Fruit fly (Drosophila melanogaster): Measurements from ENCODE around the gene Mcm3.

Mcm3 gene

DNA sequence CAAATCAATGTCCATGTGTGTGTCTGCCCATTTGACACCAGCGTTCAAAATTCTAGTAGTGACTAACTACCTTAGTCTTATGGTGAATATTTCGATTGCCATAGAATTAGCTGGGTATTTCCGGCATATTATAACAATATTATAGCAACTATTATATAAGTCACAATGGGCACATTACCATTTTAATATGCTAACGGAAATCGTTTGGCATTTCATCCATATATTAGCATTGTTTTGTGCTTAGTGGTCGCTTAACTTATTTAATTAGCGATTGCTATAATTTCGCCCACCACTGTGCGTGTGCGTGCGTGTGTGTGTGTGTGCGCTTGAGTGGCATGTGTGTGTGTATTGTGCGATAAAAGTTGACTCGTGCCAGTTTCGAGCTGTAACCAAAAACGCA lies 13.1 kb downstream of the Mcm3 start (continued):
- TF ChIP-seq CG10267 (tag; optimal IDR thresholded peaks at IDR 0.05): no peak
- TF ChIP-seq CG2678 (tag; optimal IDR thresholded peaks at IDR 0.05): peak; percentile 79
- peak; percentile 27 for TF ChIP-seq Oli (tag; optimal IDR thresholded peaks at IDR 0.05)
- no peak for TF ChIP-seq danr (GFP tag; IDR thresholded peaks at IDR 0.05)
- no peak for TF ChIP-seq HLH4C (GFP tag; IDR thresholded peaks at IDR 0.05; ENCODE audit: partially characterized antibody)
- TF ChIP-seq CG10431 (GFP tag; optimal IDR thresholded peaks at IDR 0.05): no peak
- TF ChIP-seq onecut (GFP tag; IDR thresholded peaks at IDR 0.05): 0 out of 2 replicates have a peak, but pooled peaks have one; percentile 27
- no peak for TF ChIP-seq fd64A (GFP tag; optimal IDR thresholded peaks at IDR 0.05)
- TF ChIP-seq gem (tag; optimal IDR thresholded peaks at IDR 0.05): peak; percentile 67
- TF ChIP-seq ATbp (GFP tag; optimal IDR thresholded peaks at IDR 0.05): peak; percentile 37
- TF ChIP-seq CG9932 (GFP tag; IDR thresholded peaks at IDR 0.05): peak; percentile 50
- peak; percentile 37 for TF ChIP-seq CG12391 (tag; optimal IDR thresholded peaks at IDR 0.05)
- no peak for TF ChIP-seq Tbp (GFP tag; optimal IDR thresholded peaks at IDR 0.05)
- TF ChIP-seq en (GFP tag; optimal IDR thresholded peaks at IDR 0.05): no peak
- TF ChIP-seq Adf1 (GFP tag; IDR thresholded peaks at IDR 0.05): no peak
- no peak for TF ChIP-seq CG17186 (GFP tag; optimal IDR thresholded peaks at IDR 0.05)
- peak; percentile 39 for TF ChIP-seq unpg (GFP tag; optimal IDR thresholded peaks at IDR 0.05)
- peak; percentile 9 for TF ChIP-seq Usf (GFP tag; optimal IDR thresholded peaks at IDR 0.05)
- TF ChIP-seq chm (GFP tag; IDR thresholded peaks at IDR 0.05): no peak
- TF ChIP-seq CG10565 (GFP tag; optimal IDR thresholded peaks at IDR 0.05): no peak
- no peak for TF ChIP-seq CG9437 (GFP tag; optimal IDR thresholded peaks at IDR 0.05)
- no peak for TF ChIP-seq ems (GFP tag; optimal IDR thresholded peaks at IDR 0.05)
- TF ChIP-seq CG12744 (GFP tag; optimal IDR thresholded peaks at IDR 0.05): no peak
- TF ChIP-seq CG15479 (GFP tag; optimal IDR thresholded peaks at IDR 0.05): no peak
- TF ChIP-seq CG4328 (GFP tag; optimal IDR thresholded peaks at IDR 0.05): peak; percentile 5
- TF ChIP-seq dati (GFP tag; IDR thresholded peaks at IDR 0.05): no peak
- TF ChIP-seq crol (GFP tag; IDR thresholded peaks at IDR 0.05): no peak
- TF ChIP-seq Dip3 (GFP tag; optimal IDR thresholded peaks at IDR 0.05): no peak
- TF ChIP-seq CG3838 (GFP tag; optimal IDR thresholded peaks at IDR 0.05): no peak
- TF ChIP-seq stc (GFP tag; IDR thresholded peaks at IDR 0.05): no peak
- no peak for TF ChIP-seq amos (GFP tag; IDR thresholded peaks at IDR 0.05; ENCODE audit: partially characterized antibody)
- TF ChIP-seq Xrp1 (GFP tag; IDR thresholded peaks at IDR 0.05): no peak
- no peak for TF ChIP-seq Neu2 (GFP tag; optimal IDR thresholded peaks at IDR 0.05; ENCODE audit: borderline replicate concordance)
- no peak for TF ChIP-seq TFAM (GFP tag; optimal IDR thresholded peaks at IDR 0.05)
- no peak for TF ChIP-seq prd (optimal IDR thresholded peaks at IDR 0.05)
- peak; percentile 33; the same call in 1 of the 3 replicates for TF ChIP-seq prd (GFP tag; IDR thresholded peaks at IDR 0.05)
- TF ChIP-seq ranshi (GFP tag; IDR thresholded peaks at IDR 0.05): no peak
- TF ChIP-seq Six4 (GFP tag; optimal IDR thresholded peaks at IDR 0.05): no peak
- TF ChIP-seq btn (GFP tag; optimal IDR thresholded peaks at IDR 0.05): no peak
- TF ChIP-seq Hsf (GFP tag; optimal IDR thresholded peaks at IDR 0.05): peak; percentile 2
- no peak for TF ChIP-seq B-H1 (GFP tag; IDR thresholded peaks at IDR 0.05)
- peak; percentile 61 for TF ChIP-seq CG7556 (GFP tag; optimal IDR thresholded peaks at IDR 0.05)
- TF ChIP-seq gsb-n (tag; optimal IDR thresholded peaks at IDR 0.05): no peak
- peak; percentile 28 for TF ChIP-seq sug (tag; optimal IDR thresholded peaks at IDR 0.05)
- TF ChIP-seq NFAT (GFP tag; IDR thresholded peaks at IDR 0.05): no peak
- no peak for TF ChIP-seq CG7963 (GFP tag; IDR thresholded peaks at IDR 0.05; ENCODE audit: partially characterized antibody)
- no peak for TF ChIP-seq CG3163 (GFP tag; optimal IDR thresholded peaks at IDR 0.05)
- TF ChIP-seq crc (GFP tag; optimal IDR thresholded peaks at IDR 0.05): no peak
- peak; percentile 34 for TF ChIP-seq CG10209 (GFP tag; optimal IDR thresholded peaks at IDR 0.05)
- TF ChIP-seq so (GFP tag; IDR thresholded peaks at IDR 0.05): no peak
- TF ChIP-seq Hr51 (GFP tag; optimal IDR thresholded peaks at IDR 0.05): peak in 1 of 2 experiments; percentile 64
- peak; percentile 59 for TF ChIP-seq CG9817 (tag; optimal IDR thresholded peaks at IDR 0.05)
